Worm (Caenorhabditis elegans): Measurements from ENCODE around the gene clh-5.

The clh-5 gene

ce11 chrII:9111471-9112016 is 13.1 kb upstream of the clh-5 start:
- TF ChIP-seq nhr-237 (tag; optimal IDR thresholded peaks at IDR 0.05) (no peak), pqm-1 (tag; optimal IDR thresholded peaks at IDR 0.05) (peak; percentile 59), elt-2 (tag; optimal IDR thresholded peaks at IDR 0.05) (peak; percentile 37), ceh-9 (tag; optimal IDR thresholded peaks at IDR 0.05) (no peak)

DNA sequence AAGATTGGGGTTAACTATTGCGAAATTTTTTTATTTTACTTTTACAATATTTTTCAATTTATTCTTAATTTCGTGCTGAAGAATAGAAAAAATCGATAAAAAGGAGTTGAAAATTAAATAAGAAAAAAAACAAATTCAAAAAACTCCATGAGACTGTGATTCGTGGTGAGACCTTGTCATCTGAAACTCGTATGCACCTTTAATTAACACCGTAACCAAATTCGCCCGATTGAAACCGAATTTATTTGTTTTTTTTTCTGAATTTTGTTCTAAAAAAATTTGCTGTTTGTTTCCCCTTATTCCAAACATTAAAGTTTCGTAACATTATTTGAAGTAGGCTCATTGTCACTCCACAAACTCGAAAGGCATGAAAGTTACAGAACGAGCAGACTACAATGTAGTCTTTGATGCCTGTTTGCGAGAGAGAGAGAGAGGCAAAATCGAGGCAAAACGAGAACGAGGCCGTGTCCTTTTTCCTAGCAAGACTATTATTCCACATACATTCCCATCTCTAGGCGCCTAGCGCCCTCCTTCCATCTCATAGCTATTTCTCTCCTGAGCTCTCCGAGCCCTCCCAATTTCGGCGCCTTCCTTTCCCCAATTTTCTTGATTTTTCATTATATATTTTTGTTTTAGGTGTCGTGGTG is 10.6 kb upstream of the clh-5 start, which contains the start of gene T24H10.4:
Gene T24H10.4 (plus strand): TSS at position 630 of the 647 bp plus-strand sequence.
- TF ChIP-seq nhr-25 (tag; optimal IDR thresholded peaks at IDR 0.05) (no peak), pqm-1 (tag; optimal IDR thresholded peaks at IDR 0.05) (no peak), nhr-43 (tag; optimal IDR thresholded peaks at IDR 0.05; ENCODE audit: poor library complexity, severe bottlenecking) (no peak), ceh-82 (tag; optimal IDR thresholded peaks at IDR 0.05) (no peak), hmg-11 (tag; optimal IDR thresholded peaks at IDR 0.05) (peak; percentile 35), zag-1 (tag; optimal IDR thresholded peaks at IDR 0.05) (no peak), lin-15B (tag; optimal IDR thresholded peaks at IDR 0.05) (no peak), fkh-2 (tag; optimal IDR thresholded peaks at IDR 0.05) (no peak), nhr-76 (tag; optimal IDR thresholded peaks at IDR 0.05) (no peak), nhr-67 (tag; optimal IDR thresholded peaks at IDR 0.05) (no peak), mdl-1 (tag; optimal IDR thresholded peaks at IDR 0.05) (no peak), ceh-9 (tag; optimal IDR thresholded peaks at IDR 0.05) (no peak), lsy-12 (tag; optimal IDR thresholded peaks at IDR 0.05) (no peak), jun-1 (tag; optimal IDR thresholded peaks at IDR 0.05) (no peak), nfya-1 (tag; optimal IDR thresholded peaks at IDR 0.05; ENCODE audit: insufficient read depth) (peak; percentile 26), fkh-10 (GFP tag; optimal IDR thresholded peaks at IDR 0.05) (no peak), skn-1 (tag; optimal IDR thresholded peaks at IDR 0.05) (peak; percentile 3), lin-39 (tag; optimal IDR thresholded peaks at IDR 0.05) (peak; percentile 72), nhr-28 (tag; optimal IDR thresholded peaks at IDR 0.05) (no peak), nhr-11 (tag; optimal IDR thresholded peaks at IDR 0.05) (no peak), elt-3 (tag; optimal IDR thresholded peaks at IDR 0.05) (no peak)

ce11 chrII:9108443-9108842 is 10.0 kb upstream of the clh-5 start, which contains the start of gene dnj-23:
Gene dnj-23 (minus strand): TSS chrII:9108600.
- peak; percentile 45 for TF ChIP-seq pha-4 (tag; optimal IDR thresholded peaks at IDR 0.05)
- TF ChIP-seq ama-1 (optimal IDR thresholded peaks at IDR 0.05) = no peak
- no peak for TF ChIP-seq elt-2 (tag; optimal IDR thresholded peaks at IDR 0.05)
- no peak for TF ChIP-seq lsy-12 (tag; optimal IDR thresholded peaks at IDR 0.05)
- no peak for TF ChIP-seq nhr-23 (tag; optimal IDR thresholded peaks at IDR 0.05)
- TF ChIP-seq lin-39 (tag; optimal IDR thresholded peaks at IDR 0.05) = peak; percentile 15
- no peak for TF ChIP-seq snpc-4 (tag; optimal IDR thresholded peaks at IDR 0.05)
- peak; percentile 35 for TF ChIP-seq lin-15B (tag; optimal IDR thresholded peaks at IDR 0.05)
- TF ChIP-seq sea-2 (GFP tag; optimal IDR thresholded peaks at IDR 0.05) = no peak
- peak; percentile 50 for TF ChIP-seq nfya-1 (tag; optimal IDR thresholded peaks at IDR 0.05; ENCODE audit: insufficient read depth)
- no peak for TF ChIP-seq aly-2 (tag; optimal IDR thresholded peaks at IDR 0.05)
- no peak for TF ChIP-seq hmg-11 (tag; optimal IDR thresholded peaks at IDR 0.05)
- no peak for TF ChIP-seq ceh-16 (tag; optimal IDR thresholded peaks at IDR 0.05)
- no peak for TF ChIP-seq R02D3.7 (tag; optimal IDR thresholded peaks at IDR 0.05)
- no peak for TF ChIP-seq eor-1 (tag; optimal IDR thresholded peaks at IDR 0.05)
- TF ChIP-seq nhr-28 (tag; optimal IDR thresholded peaks at IDR 0.05) = no peak
- TF ChIP-seq fos-1 (tag; optimal IDR thresholded peaks at IDR 0.05) = no peak
- TF ChIP-seq unc-39 (tag; optimal IDR thresholded peaks at IDR 0.05) = no peak
- no peak for TF ChIP-seq mml-1 (tag; optimal IDR thresholded peaks at IDR 0.05)
- TF ChIP-seq ztf-11 (tag; optimal IDR thresholded peaks at IDR 0.05) = no peak
- peak; percentile 28 for TF ChIP-seq skn-1 (tag; optimal IDR thresholded peaks at IDR 0.05)
- TF ChIP-seq ZK546.5 (tag; optimal IDR thresholded peaks at IDR 0.05) = no peak
- no peak for TF ChIP-seq fkh-2 (tag; optimal IDR thresholded peaks at IDR 0.05)
- TF ChIP-seq nhr-12 (tag; optimal IDR thresholded peaks at IDR 0.05) = no peak
- no peak for TF ChIP-seq egl-27 (tag; optimal IDR thresholded peaks at IDR 0.05)
- TF ChIP-seq nhr-25 (tag; optimal IDR thresholded peaks at IDR 0.05) = peak; percentile 16
- no peak for TF ChIP-seq nhr-76 (tag; optimal IDR thresholded peaks at IDR 0.05)
- no peak for TF ChIP-seq tbx-2 (tag; optimal IDR thresholded peaks at IDR 0.05)
- no peak for TF ChIP-seq nhr-77 (tag; optimal IDR thresholded peaks at IDR 0.05)
- TF ChIP-seq ceh-9 (tag; optimal IDR thresholded peaks at IDR 0.05) = no peak
